Worm (Caenorhabditis elegans) whole organism, young adult: ENCODE measurements around the gene nas-8.

Experiments
- B0019.2 ChIP-seq: fragments of 200-800 bp; sonication (Bioruptor generic); conservative IDR thresholded peaks from 2 replicates; pipeline ENCODE4 v1.3.6; 2022; ENCODE audit warnings: missing genetic modification reagents, missing genetic modification characterization, missing compliant biosample characterization
- B0261.1 ChIP-seq: sonication (generic microtip); optimal IDR thresholded peaks from 2 replicates; lab custom pipeline; 2016; ENCODE audit warnings: mild to moderate bottlenecking, missing genetic modification characterization, moderate library complexity, missing compliant biosample characterization
- B0336.3 ChIP-seq: fragments of 200-800 bp; sonication (Bioruptor generic); IDR thresholded peaks from 2 replicates; pipeline ENCODE4 v1.3.6; 2022; ENCODE audit warnings: missing genetic modification characterization, missing compliant biosample characterization
- C06A6.2 ChIP-seq: fragments of 200-800 bp; sonication (Bioruptor generic); conservative IDR thresholded peaks from 2 replicates; pipeline ENCODE4 v1.3.6; 2022; ENCODE audit warnings: missing genetic modification characterization, missing compliant biosample characterization
- F10E7.11 ChIP-seq: sonication (generic microtip); optimal IDR thresholded peaks from 2 replicates; lab custom pipeline; 2017; ENCODE audit warnings: mild to moderate bottlenecking, missing genetic modification characterization, moderate library complexity, missing compliant biosample characterization
- F33H1.4 ChIP-seq: fragments of 200-800 bp; sonication (Bioruptor generic); IDR thresholded peaks from 2 replicates; pipeline ENCODE4 v1.3.6; 2022; ENCODE audit warnings: missing genetic modification reagents, missing genetic modification characterization, missing compliant biosample characterization
- F39B2.1 ChIP-seq: fragments of 200-800 bp; sonication (Bioruptor generic); IDR thresholded peaks from 2 replicates; pipeline ENCODE4 v1.3.6; 2022; ENCODE audit warnings: missing genetic modification reagents, missing genetic modification characterization, missing compliant biosample characterization
- F49E8.2 ChIP-seq: sonication (generic microtip); optimal IDR thresholded peaks from 3 replicates; lab custom pipeline; 2017; ENCODE audit warnings: missing genetic modification characterization, mild to moderate bottlenecking, missing compliant biosample characterization, antibody characterized with exemption, moderate library complexity; ENCODE audit not compliant: insufficient read depth
- K11D2.4 ChIP-seq: fragments of 200-800 bp; sonication (Bioruptor generic); IDR thresholded peaks from 2 replicates; pipeline ENCODE4 v1.3.6; 2022; ENCODE audit warnings: missing genetic modification reagents, missing genetic modification characterization, missing compliant biosample characterization
- K12H6.12 ChIP-seq: fragments of 200-800 bp; sonication (Bioruptor generic); optimal IDR thresholded peaks from 2 replicates; lab custom pipeline; 2018; ENCODE audit warnings: mild to moderate bottlenecking, missing genetic modification characterization, missing compliant biosample characterization
- T26A5.8 ChIP-seq: sonication (generic microtip); optimal IDR thresholded peaks from 2 replicates; lab custom pipeline; 2016; ENCODE audit warnings: missing genetic modification characterization, missing compliant biosample characterization
- Y53F4B.3 ChIP-seq: fragments of 200-800 bp; sonication (Bioruptor generic); IDR thresholded peaks from 2 replicates; pipeline ENCODE4 v1.3.6; 2022; ENCODE audit warnings: missing genetic modification reagents, missing genetic modification characterization, missing compliant biosample characterization
- Y56A3A.18 ChIP-seq: fragments of 200-800 bp; sonication (Bioruptor generic); IDR thresholded peaks from 2 replicates; pipeline ENCODE4 v1.3.6; 2022; ENCODE audit warnings: missing genetic modification reagents, missing genetic modification characterization, missing compliant biosample characterization
- Y79H2A.3 ChIP-seq: fragments of 200-800 bp; sonication (Bioruptor generic); conservative IDR thresholded peaks from 2 replicates; pipeline ENCODE4 v1.3.6; 2022; ENCODE audit warnings: missing genetic modification reagents, missing genetic modification characterization, missing compliant biosample characterization
- ZK185.1 ChIP-seq: sonication (generic microtip); optimal IDR thresholded peaks from 2 replicates; lab custom pipeline; 2016; ENCODE audit warnings: mild to moderate bottlenecking, missing genetic modification characterization, missing compliant biosample characterization; ENCODE audit not compliant: poor library complexity, severe bottlenecking
- attf-3 ChIP-seq: fragments of 200-800 bp; sonication (Bioruptor generic); conservative IDR thresholded peaks from 2 replicates; pipeline ENCODE4 v1.3.6; 2022; ENCODE audit warnings: missing genetic modification reagents, missing genetic modification characterization, missing compliant biosample characterization
- attf-5 ChIP-seq: fragments of 200-800 bp; sonication (Bioruptor generic); optimal IDR thresholded peaks from 2 replicates; lab custom pipeline; 2018; ENCODE audit warnings: mild to moderate bottlenecking, missing genetic modification characterization, missing compliant biosample characterization
- cebp-1 ChIP-seq, 2 experiments: fragments of 200-800 bp in 1 of 2; sonication (Bioruptor generic) in 1 of 2; sonication (generic microtip) in 1 of 2; IDR thresholded peaks in 1 of 2; optimal IDR thresholded peaks in 1 of 2; 2 replicates each; pipeline versions ENCODE4 v1.3.6 to Lab custom; 2017 to 2022; ENCODE audit warnings: missing compliant biosample characterization in 2 of 2, missing genetic modification characterization in 2 of 2, mild to moderate bottlenecking in 1 of 2, missing genetic modification reagents in 1 of 2, moderate library complexity in 1 of 2
- cebp-2 ChIP-seq: fragments of 200-800 bp; sonication (Bioruptor generic); IDR thresholded peaks from 2 replicates; pipeline ENCODE4 v1.3.6; 2022; ENCODE audit warnings: missing genetic modification characterization, missing compliant biosample characterization
- ceh-100 ChIP-seq: fragments of 200-800 bp; sonication (Bioruptor generic); IDR thresholded peaks from 2 replicates; pipeline ENCODE4 v1.3.6; 2022; ENCODE audit warnings: missing genetic modification reagents, missing genetic modification characterization, missing compliant biosample characterization
- ceh-58 ChIP-seq: fragments of 200-800 bp; sonication (Bioruptor generic); IDR thresholded peaks from 2 replicates; pipeline ENCODE4 v1.3.6; 2022; ENCODE audit warnings: missing genetic modification characterization, missing compliant biosample characterization
- die-1 ChIP-seq: sonication (generic microtip); optimal IDR thresholded peaks from 2 replicates; lab custom pipeline; 2016; ENCODE audit warnings: missing genotype, mild to moderate bottlenecking, missing genetic modification characterization, missing compliant biosample characterization
- dpff-1 ChIP-seq: sonication (generic microtip); optimal IDR thresholded peaks from 2 replicates; lab custom pipeline; 2017; ENCODE audit warnings: mild to moderate bottlenecking, missing genetic modification characterization, missing compliant biosample characterization
- egrh-3 ChIP-seq: fragments of 200-800 bp; sonication (Bioruptor generic); IDR thresholded peaks from 2 replicates; pipeline ENCODE4 v1.3.6; 2022; ENCODE audit warnings: missing genetic modification reagents, missing genetic modification characterization, missing compliant biosample characterization
- gei-17 ChIP-seq: fragments of 200-800 bp; sonication (Bioruptor generic); optimal IDR thresholded peaks from 2 replicates; lab custom pipeline; 2018; ENCODE audit warnings: mild to moderate bottlenecking, missing genetic modification characterization, missing compliant biosample characterization
- hmg-1.2 ChIP-seq: fragments of 200-800 bp; sonication (Bioruptor generic); IDR thresholded peaks from 2 replicates; pipeline ENCODE4 v1.3.6; 2022; ENCODE audit warnings: missing genetic modification reagents, missing genetic modification characterization, missing compliant biosample characterization
- lin-26 ChIP-seq: fragments of 200-800 bp; sonication (Bioruptor generic); IDR thresholded peaks from 2 replicates; pipeline ENCODE4 v1.3.6; 2022; ENCODE audit warnings: missing genetic modification reagents, missing genetic modification characterization, missing compliant biosample characterization
- lin-40 ChIP-seq: sonication (generic microtip); optimal IDR thresholded peaks from 2 replicates; lab custom pipeline; 2016; ENCODE audit warnings: missing genetic modification characterization, mild to moderate bottlenecking, missing compliant biosample characterization, missing genotype, missing genetic modification reagents
- madf-6 ChIP-seq: fragments of 200-800 bp; sonication (Bioruptor generic); IDR thresholded peaks from 2 replicates; pipeline ENCODE4 v1.3.6; 2022; ENCODE audit warnings: missing genetic modification reagents, missing genetic modification characterization, missing compliant biosample characterization
- mxl-1 ChIP-seq: sonication (generic microtip); optimal IDR thresholded peaks from 2 replicates; lab custom pipeline; 2016; ENCODE audit warnings: missing genetic modification characterization, missing compliant biosample characterization
- nhr-120 ChIP-seq: fragments of 200-800 bp; sonication (Bioruptor generic); IDR thresholded peaks from 2 replicates; pipeline ENCODE4 v1.3.6; 2022; ENCODE audit warnings: missing genetic modification characterization, missing compliant biosample characterization
- nhr-179 ChIP-seq: sonication (generic microtip); optimal IDR thresholded peaks from 2 replicates; lab custom pipeline; 2016; ENCODE audit warnings: mild to moderate bottlenecking, missing genetic modification characterization, missing compliant biosample characterization
- nhr-27 ChIP-seq: fragments of 200-800 bp; sonication (Bioruptor generic); optimal IDR thresholded peaks from 2 replicates; lab custom pipeline; 2018; ENCODE audit warnings: mild to moderate bottlenecking, missing genetic modification characterization, moderate library complexity, missing compliant biosample characterization
- pha-4 ChIP-seq: fragments of 150-350 bp; sonication (generic microtip); optimal IDR thresholded peaks from 2 replicates; lab custom pipeline; 2014; ENCODE audit warnings: missing biosample characterization, missing genetic modification reagents, missing genetic modification characterization
- rcor-1 ChIP-seq: fragments of 200-800 bp; sonication (Bioruptor generic); IDR thresholded peaks from 2 replicates; pipeline ENCODE4 v1.3.6; 2022; ENCODE audit warnings: missing genetic modification reagents, missing genetic modification characterization, missing compliant biosample characterization
- sea-2 ChIP-seq: fragments of 200-800 bp; sonication (Bioruptor generic); IDR thresholded peaks from 2 replicates; pipeline ENCODE4 v1.3.6; 2022; ENCODE audit warnings: missing genetic modification characterization, missing compliant biosample characterization
- snpc-3.4 ChIP-seq: sonication (generic microtip); optimal IDR thresholded peaks from 2 replicates; lab custom pipeline; 2017; ENCODE audit warnings: missing genetic modification characterization, mild to moderate bottlenecking, missing compliant biosample characterization, antibody characterized with exemption, moderate library complexity, missing genotype, missing genetic modification reagents
- snpc-4 ChIP-seq, 5 experiments: fragments of 150-350 bp in 1 of 5; sonication (generic microtip) in 4 of 5; optimal IDR thresholded peaks; 2 replicates each; lab custom pipeline; 2014 to 2018; ENCODE audit warnings: missing genetic modification characterization in 5 of 5, missing biosample characterization in 3 of 5, antibody characterized with exemption in 2 of 5, mild to moderate bottlenecking in 2 of 5, missing compliant biosample characterization in 2 of 5, missing genotype in 2 of 5, moderate library complexity in 2 of 5, missing genetic modification reagents in 1 of 5
- somi-1 ChIP-seq: fragments of 200-800 bp; sonication (Bioruptor generic); optimal IDR thresholded peaks from 2 replicates; lab custom pipeline; 2018; ENCODE audit warnings: mild to moderate bottlenecking, missing genetic modification characterization, missing compliant biosample characterization
- tbp1 ChIP-seq: fragments of 200-800 bp; sonication (Bioruptor generic); optimal IDR thresholded peaks from 2 replicates; lab custom pipeline; 2018; ENCODE audit warnings: mild to moderate bottlenecking, missing genetic modification characterization, missing compliant biosample characterization
- tbx-9 ChIP-seq: sonication (generic microtip); optimal IDR thresholded peaks from 2 replicates; lab custom pipeline; 2016; ENCODE audit warnings: borderline replicate concordance, missing genetic modification characterization, inconsistent platforms, missing compliant biosample characterization
- zfh-2 ChIP-seq: fragments of 200-800 bp; sonication (Bioruptor generic); conservative IDR thresholded peaks from 2 replicates; pipeline ENCODE4 v1.3.6; 2022; ENCODE audit warnings: missing genetic modification reagents, missing genetic modification characterization, missing compliant biosample characterization
- ztf-22 ChIP-seq: fragments of 200-800 bp; sonication (Bioruptor generic); optimal IDR thresholded peaks from 2 replicates; lab custom pipeline; 2018; ENCODE audit warnings: mild to moderate bottlenecking, missing genetic modification characterization, moderate library complexity, missing compliant biosample characterization
- ztf-3 ChIP-seq: fragments of 200-800 bp; sonication (Bioruptor generic); optimal IDR thresholded peaks from 2 replicates; lab custom pipeline; 2018; ENCODE audit warnings: mild to moderate bottlenecking, missing genetic modification characterization, missing compliant biosample characterization
- ztf-6 ChIP-seq: fragments of 200-800 bp; sonication (Bioruptor generic); IDR thresholded peaks from 2 replicates; pipeline ENCODE4 v1.3.6; 2022; ENCODE audit warnings: missing genetic modification reagents, missing genetic modification characterization, missing compliant biosample characterization

nas-8 gene

DNA sequence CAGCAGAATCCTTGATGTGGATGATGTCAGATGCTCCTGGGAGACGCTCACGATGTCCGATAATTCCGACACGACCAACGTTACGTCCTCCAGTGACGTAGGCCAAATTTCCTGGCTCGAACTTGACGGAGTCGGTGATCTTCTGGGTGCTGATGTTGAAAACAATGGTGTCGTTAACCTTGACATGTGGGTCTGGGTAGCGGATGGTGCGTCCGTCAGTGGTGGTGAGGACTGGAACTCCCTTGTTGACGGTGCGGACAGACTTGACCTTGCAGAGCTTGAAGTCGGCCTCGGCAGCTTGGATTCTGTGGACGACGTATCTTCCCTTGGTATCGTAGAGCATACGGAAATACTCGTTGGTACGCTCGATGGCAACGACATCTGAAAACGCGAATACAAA is 30.7 kb upstream of the nas-8 start:
- TF ChIP-seq F10E7.11 (tag; lab: Kevin White, UChicago) (no peak), nhr-27 (tag; lab: Kevin White, UChicago) (no peak), attf-5 (GFP tag; lab: Kevin White, UChicago) (no peak), B0261.1 (tag; lab: Kevin White, UChicago) (no peak), Y56A3A.18 (GFP tag; lab: Robert Waterston, UW) (0 out of 2 replicates have a peak, but pooled peaks have one; percentile 52), dpff-1 (tag; lab: Kevin White, UChicago) (no peak), ZK185.1 (tag; lab: Kevin White, UChicago) (no peak), attf-3 (GFP tag; lab: Robert Waterston, UW) (no peak), egrh-3 (no peak)

DNA sequence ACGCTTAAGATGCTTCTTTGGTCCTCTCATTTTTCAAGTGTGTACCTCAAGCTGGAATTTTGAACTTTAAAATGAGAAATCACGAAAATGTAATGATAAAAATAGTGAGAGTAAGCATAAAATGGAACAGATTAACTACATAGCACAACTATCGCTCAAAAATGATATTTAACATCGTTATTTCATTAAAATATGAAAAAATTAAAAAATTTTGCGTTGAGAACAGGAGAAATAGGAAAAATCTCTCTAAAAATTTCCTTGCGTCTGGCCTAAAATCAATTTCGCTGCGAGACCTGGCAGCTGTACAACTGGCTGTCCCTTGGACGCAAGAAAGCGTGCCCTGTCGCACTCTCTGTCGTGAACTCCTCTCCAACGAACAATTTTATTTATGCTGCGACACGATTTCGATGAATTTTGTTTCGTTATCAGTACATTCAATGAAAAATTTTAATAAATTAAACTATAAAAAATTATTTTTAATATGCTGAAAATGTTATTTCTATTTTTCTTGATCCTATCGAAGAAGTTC is 30.0 kb upstream of the nas-8 start, which contains the start of gene rps-4:
TSS of gene rps-4 (minus strand) at position 51 of the 529 bp plus-strand sequence.
- no peak for TF ChIP-seq sea-2 (GFP tag; lab: Robert Waterston, UW)
- peak; percentile 61 for TF ChIP-seq hmg-1.2 (GFP tag; lab: Robert Waterston, UW)
- TF ChIP-seq ceh-58 (GFP tag; lab: Robert Waterston, UW) = no peak
- TF ChIP-seq snpc-4 (GFP tag; optimal IDR thresholded peaks at IDR 0.05; lab: Kevin White, UChicago) = peak; percentile 37
- peak; percentile 60 to 88 (median 76) for TF ChIP-seq snpc-4 (tag; optimal IDR thresholded peaks at IDR 0.05; lab: Kevin White, UChicago)
- TF ChIP-seq F33H1.4 (GFP tag; lab: Robert Waterston, UW) = peak; percentile 94
- peak; percentile 66 for TF ChIP-seq tbp1 (GFP tag; lab: Kevin White, UChicago)
- no peak; the same call in 1 of the 2 replicates for TF ChIP-seq B0336.3 (GFP tag; lab: Robert Waterston, UW)
- TF ChIP-seq pha-4 (tag; lab: Kevin White, UChicago) = peak; percentile 50
- no peak for TF ChIP-seq ztf-3
- no peak for TF ChIP-seq cebp-1 (GFP tag; IDR thresholded peaks at IDR 0.05; lab: Robert Waterston, UW)
- peak; percentile 77 for TF ChIP-seq cebp-1 (tag; optimal IDR thresholded peaks at IDR 0.05; lab: Kevin White, UChicago)
- TF ChIP-seq gei-17 = no peak
- TF ChIP-seq K12H6.12 (tag; lab: Kevin White, UChicago) = peak; percentile 61
- no peak for TF ChIP-seq T26A5.8 (tag; lab: Kevin White, UChicago)
- peak; percentile 24 for TF ChIP-seq somi-1
- no peak for TF ChIP-seq tbx-9 (tag; lab: Kevin White, UChicago)
- peak; percentile 74 for TF ChIP-seq F49E8.2
- TF ChIP-seq nhr-27 (tag; lab: Kevin White, UChicago) = no peak
- TF ChIP-seq snpc-3.4 (tag; lab: Kevin White, UChicago) = peak; percentile 68
- TF ChIP-seq ceh-100 (GFP tag; lab: Robert Waterston, UW) = no peak
- TF ChIP-seq Y56A3A.18 (GFP tag; lab: Robert Waterston, UW) = no peak
- TF ChIP-seq nhr-120 (GFP tag; lab: Robert Waterston, UW) = no peak
- no peak for TF ChIP-seq egrh-3
- TF ChIP-seq C06A6.2 (GFP tag; lab: Robert Waterston, UW) = 0 out of 2 replicates have a peak, but pooled peaks have one; percentile 33
- peak; percentile 52 for TF ChIP-seq rcor-1 (GFP tag; lab: Robert Waterston, UW)
- TF ChIP-seq cebp-2 (GFP tag; lab: Robert Waterston, UW) = no peak
- no peak for TF ChIP-seq lin-26 (GFP tag; lab: Robert Waterston, UW)
- TF ChIP-seq B0019.2 (GFP tag; lab: Robert Waterston, UW) = no peak
- TF ChIP-seq nhr-179 (tag; lab: Kevin White, UChicago) = no peak
- no peak for TF ChIP-seq die-1 (tag; lab: Kevin White, UChicago)
- no peak for TF ChIP-seq F39B2.1 (GFP tag; lab: Robert Waterston, UW)
- no peak for TF ChIP-seq Y53F4B.3 (GFP tag; lab: Robert Waterston, UW)
- no peak for TF ChIP-seq ztf-22
- TF ChIP-seq attf-3 (GFP tag; lab: Robert Waterston, UW) = peak; percentile 68
- TF ChIP-seq K11D2.4 (GFP tag; lab: Robert Waterston, UW) = peak; percentile 56; the same call in 1 of the 2 replicates
- no peak for TF ChIP-seq ztf-6 (GFP tag; lab: Robert Waterston, UW)
- TF ChIP-seq lin-40 (tag; lab: Kevin White, UChicago) = peak; percentile 71
- TF ChIP-seq Y79H2A.3 (GFP tag; lab: Robert Waterston, UW) = no peak
- TF ChIP-seq madf-6 = peak; percentile 75
- no peak for TF ChIP-seq mxl-1 (tag; lab: Kevin White, UChicago)
- no peak for TF ChIP-seq zfh-2 (GFP tag; lab: Robert Waterston, UW)
